Worm (Caenorhabditis elegans): ENCODE measurements around the gene Y6E2A.10.

The Y6E2A.10 gene

DNA sequence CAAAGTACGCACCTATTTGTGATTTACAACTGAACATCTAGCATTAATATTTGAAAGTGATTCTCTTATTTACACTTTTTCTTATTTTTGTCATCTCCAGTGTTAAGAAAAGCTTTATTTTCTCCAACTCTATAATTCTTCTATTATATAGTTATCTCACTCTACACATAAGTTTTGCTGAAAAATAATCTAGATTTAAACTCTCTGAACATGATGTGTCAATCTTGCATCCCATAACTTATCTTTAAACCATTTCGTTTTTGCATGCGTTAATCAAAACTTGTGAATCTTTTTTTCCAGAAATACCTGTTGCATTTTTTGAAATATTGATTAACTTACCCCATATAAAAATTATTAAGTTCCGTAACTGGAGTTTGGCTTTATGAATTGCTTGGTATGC is 40.4 kb downstream of the Y6E2A.10 start, which contains the start of gene nhr-268:
nhr-268 (plus strand) TSS at position 301 of the 400 bp plus-strand sequence.
- TF ChIP-seq jun-1 (tag; optimal IDR thresholded peaks at IDR 0.05) (no peak), lin-35 (GFP tag; optimal IDR thresholded peaks at IDR 0.05) (no peak), isw-1 (GFP tag; IDR thresholded peaks at IDR 0.05) (no peak), snpc-4 (tag; optimal IDR thresholded peaks at IDR 0.05) (no peak), hlh-4 (tag; optimal IDR thresholded peaks at IDR 0.05) (no peak), mdl-1 (tag; optimal IDR thresholded peaks at IDR 0.05) (no peak), C16A3.4 (tag; optimal IDR thresholded peaks at IDR 0.05) (no peak), nhr-19 (GFP tag; conservative IDR thresholded peaks at IDR 0.05) (no peak), nhr-47 (tag; optimal IDR thresholded peaks at IDR 0.05) (no peak), skn-1 (tag; optimal IDR thresholded peaks at IDR 0.05) (no peak), nhr-90 (tag; optimal IDR thresholded peaks at IDR 0.05; ENCODE audit: poor library complexity) (no peak)

DNA sequence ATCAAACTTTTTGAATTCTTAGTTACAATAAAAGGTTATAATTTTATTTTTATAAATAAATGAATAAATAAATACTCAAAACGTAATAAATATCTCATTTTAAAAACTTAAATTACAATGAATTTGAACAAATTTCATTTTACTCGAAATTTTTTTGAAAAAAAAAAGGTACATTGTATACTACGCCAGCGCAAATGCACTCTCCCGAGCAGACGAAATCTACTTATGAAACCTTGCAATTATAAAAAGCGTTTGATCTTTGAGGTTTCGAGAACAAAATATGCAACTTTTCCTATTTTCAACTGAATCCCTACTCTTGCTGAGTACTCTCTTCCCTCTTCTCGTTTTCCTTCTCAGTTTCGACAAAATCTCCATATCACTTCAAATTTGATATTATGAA is 42.7 kb downstream of the Y6E2A.10 start, which contains the start of gene nhr-197:
nhr-197 (plus strand) TSS at position 301 of the 400 bp plus-strand sequence.
- TF ChIP-seq ceh-8 (GFP tag; optimal IDR thresholded peaks at IDR 0.05) (no peak), elt-3 (tag; optimal IDR thresholded peaks at IDR 0.05) (no peak), lin-35 (GFP tag; optimal IDR thresholded peaks at IDR 0.05) (no peak), mef-2 (tag; optimal IDR thresholded peaks at IDR 0.05) (no peak), tlp-1 (tag; optimal IDR thresholded peaks at IDR 0.05) (no peak), dsc-1 (tag; optimal IDR thresholded peaks at IDR 0.05) (no peak), lir-3 (tag; optimal IDR thresholded peaks at IDR 0.05; ENCODE audit: poor library complexity) (no peak), lin-15B (tag; optimal IDR thresholded peaks at IDR 0.05) (no peak), hlh-17 (GFP tag; optimal IDR thresholded peaks at IDR 0.05; ENCODE audit: borderline replicate concordance) (no peak), nhr-71 (tag; optimal IDR thresholded peaks at IDR 0.05) (no peak), jun-1 (tag; optimal IDR thresholded peaks at IDR 0.05) (no peak), ama-1 (optimal IDR thresholded peaks at IDR 0.05) (no peak), nhr-84 (tag; optimal IDR thresholded peaks at IDR 0.05) (no peak)

DNA sequence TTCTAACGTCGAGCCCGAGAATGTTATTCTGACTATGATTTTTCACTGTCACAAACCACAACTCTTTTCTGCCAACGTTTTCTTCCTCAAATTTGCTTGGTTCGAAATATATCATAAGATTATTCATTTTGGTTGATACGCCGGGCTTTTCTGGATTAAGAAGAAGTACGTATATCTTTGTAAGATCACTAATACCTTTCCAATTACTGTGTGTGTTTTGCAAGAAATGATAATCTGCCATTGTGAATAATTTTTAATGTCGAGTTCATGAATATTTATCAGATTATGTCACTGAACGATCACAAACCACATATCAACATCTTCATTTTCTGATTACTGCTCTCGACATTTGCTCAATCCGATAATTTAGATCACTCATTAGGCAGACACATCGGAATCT is 44.8 kb downstream of the Y6E2A.10 start, which contains the start of gene nhr-196:
nhr-196 (plus strand) TSS at position 118 of the 400 bp plus-strand sequence.
- TF ChIP-seq nhr-28 (tag; optimal IDR thresholded peaks at IDR 0.05) (no peak), nhr-77 (tag; optimal IDR thresholded peaks at IDR 0.05) (no peak), nhr-11 (tag; optimal IDR thresholded peaks at IDR 0.05) (no peak), mdl-1 (tag; optimal IDR thresholded peaks at IDR 0.05) (no peak), dsc-1 (tag; optimal IDR thresholded peaks at IDR 0.05) (peak; percentile 98), fkh-8 (tag; optimal IDR thresholded peaks at IDR 0.05) (peak; percentile 66), nhr-47 (tag; optimal IDR thresholded peaks at IDR 0.05) (peak; percentile 49), pax-3 (tag; optimal IDR thresholded peaks at IDR 0.05) (peak; percentile 80), sox-4 (tag; optimal IDR thresholded peaks at IDR 0.05) (peak; percentile 58), ces-1 (GFP tag; optimal IDR thresholded peaks at IDR 0.05) (no peak), lin-15B (tag; optimal IDR thresholded peaks at IDR 0.05) (no peak), ceh-88 (GFP tag; IDR thresholded peaks at IDR 0.05) (no peak), nhr-71 (tag; optimal IDR thresholded peaks at IDR 0.05) (peak; percentile 17), fkh-4 (tag; optimal IDR thresholded peaks at IDR 0.05; ENCODE audit: borderline replicate concordance) (peak; percentile 24)
